Fruit fly (Drosophila melanogaster) whole organism: ENCODE measurements around the gene CG7054.

ENCODE experiments used
- CG8478 ChIP-seq: fragments of >200 bp; optimal IDR thresholded peaks from 2 replicates; lab custom pipeline; 2018; ENCODE audit warnings: inconsistent platforms
- Dll ChIP-seq: fragments of >200 bp; optimal IDR thresholded peaks from 2 replicates; lab custom pipeline; 2017
- pan ChIP-seq: fragments of >200 bp; optimal IDR thresholded peaks from 2 replicates; lab custom pipeline; 2017
- usp ChIP-seq: fragments of >200 bp; optimal IDR thresholded peaks from 2 replicates; lab custom pipeline; 2017; ENCODE audit warnings: missing biosample characterization, missing genetic modification characterization, mixed read lengths

DNA sequence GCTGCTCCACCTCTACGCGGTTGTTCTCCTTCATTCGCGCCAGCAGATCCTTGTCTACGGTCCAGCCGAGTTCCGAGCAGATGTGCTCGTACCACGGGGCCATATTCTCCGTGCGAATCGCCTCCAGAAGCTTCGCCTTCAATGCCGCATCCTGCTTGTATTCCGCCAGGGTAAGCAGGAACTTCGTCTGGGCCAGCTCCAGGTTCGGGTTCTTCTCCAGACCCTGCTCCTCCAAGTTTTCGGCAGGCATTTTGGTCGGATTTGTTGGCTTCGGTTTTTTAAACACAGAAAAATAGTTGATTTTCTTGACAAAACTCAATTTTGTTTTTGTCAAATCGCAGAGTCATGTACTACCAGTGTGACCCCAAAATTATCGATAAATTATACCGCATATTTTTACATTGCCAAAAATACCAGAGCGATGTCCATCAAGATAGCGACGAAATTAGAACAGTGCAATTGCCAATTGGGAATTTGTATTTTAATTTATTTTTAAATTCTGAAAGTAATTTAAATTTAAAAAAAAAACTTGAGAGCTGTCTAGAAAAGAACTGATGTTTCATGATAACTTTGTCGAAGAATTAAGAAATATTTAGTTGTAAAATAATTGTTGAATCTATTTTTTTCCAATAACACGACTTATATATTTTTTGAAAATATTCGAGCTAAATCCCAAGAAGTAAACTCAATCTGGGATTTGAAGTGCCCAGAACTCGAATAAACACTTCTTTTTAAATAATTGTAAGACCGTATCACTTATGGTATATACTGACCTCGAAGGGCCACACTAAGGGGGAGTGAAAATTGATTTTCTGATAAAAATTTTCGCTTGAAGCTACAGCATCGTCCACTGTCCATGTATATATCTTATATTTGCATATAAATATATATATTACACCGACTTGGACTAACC lies 2.9 kb upstream of the CG7054 start, which contains the start of the genes Rpn7 and AP-2mu:
- TF ChIP-seq Dll (lab: Kevin White, UChicago) (no peak), CG8478 (lab: Kevin White, UChicago) (no peak), usp (GFP tag; lab: Kevin White, UChicago) (no peak), pan (lab: Kevin White, UChicago) (no peak)
